Fruit fly (Drosophila melanogaster) whole organism, adult: ENCODE data around the gene CG31406.

Experiments used
- CG11617 ChIP-seq: fragments of 200-800 bp; sonication (Bioruptor generic); optimal IDR thresholded peaks from 2 replicates; lab custom pipeline; 2017; ENCODE audit warnings: mild to moderate bottlenecking, missing biosample characterization, missing genetic modification reagents, missing genetic modification characterization
- CG12768 ChIP-seq: fragments of 200-800 bp; sonication (Bioruptor generic); optimal IDR thresholded peaks from 2 replicates; lab custom pipeline; 2017; ENCODE audit warnings: missing biosample characterization, missing genetic modification characterization, mild to moderate bottlenecking, moderate library complexity, missing genetic modification reagents
- CG14711 ChIP-seq: fragments of 200-800 bp; sonication (Bioruptor generic); optimal IDR thresholded peaks from 2 replicates; lab custom pipeline; 2018; ENCODE audit warnings: missing biosample characterization, mild to moderate bottlenecking, missing genetic modification characterization, moderate library complexity
- CG1620 ChIP-seq: fragments of 200-800 bp; sonication (Bioruptor generic); optimal IDR thresholded peaks from 2 replicates; lab custom pipeline; 2016; ENCODE audit warnings: missing biosample characterization, missing genetic modification characterization
- CG33017 ChIP-seq: fragments of 200-800 bp; sonication (Bioruptor generic); optimal IDR thresholded peaks from 2 replicates; lab custom pipeline; 2018; ENCODE audit warnings: missing biosample characterization, mild to moderate bottlenecking, missing genetic modification characterization, moderate library complexity
- CG5204 ChIP-seq: fragments of 200-800 bp; sonication (Bioruptor generic); optimal IDR thresholded peaks from 2 replicates; lab custom pipeline; 2016; ENCODE audit warnings: missing biosample characterization, missing genetic modification characterization
- CG7045 ChIP-seq: fragments of 200-800 bp; sonication (Bioruptor generic); optimal IDR thresholded peaks from 2 replicates; lab custom pipeline; 2017; ENCODE audit warnings: missing biosample characterization, mild to moderate bottlenecking, missing genetic modification characterization
- CG7101 ChIP-seq: fragments of 200-800 bp; sonication (Bioruptor generic); optimal IDR thresholded peaks from 2 replicates; lab custom pipeline; 2018; ENCODE audit warnings: missing biosample characterization, mild to moderate bottlenecking, missing genetic modification characterization, moderate library complexity
- Clk ChIP-seq: fragments of 200-800 bp; sonication (Bioruptor generic); optimal IDR thresholded peaks from 2 replicates; lab custom pipeline; 2017; ENCODE audit warnings: missing biosample characterization, missing genetic modification characterization
- Crg-1 ChIP-seq: fragments of 200-800 bp; sonication (Bioruptor generic); optimal IDR thresholded peaks from 2 replicates; lab custom pipeline; 2016; ENCODE audit warnings: missing biosample characterization, missing genetic modification characterization
- Hr96 ChIP-seq: fragments of 200-800 bp; sonication (Bioruptor generic); optimal IDR thresholded peaks from 2 replicates; lab custom pipeline; 2016; ENCODE audit warnings: missing biosample characterization, missing genetic modification characterization
- Mnt ChIP-seq: fragments of 200-800 bp; sonication (Bioruptor generic); optimal IDR thresholded peaks from 2 replicates; lab custom pipeline; 2016; ENCODE audit warnings: missing biosample characterization, mild to moderate bottlenecking, missing genetic modification characterization
- bab1 ChIP-seq: fragments of 200-800 bp; sonication (Bioruptor generic); optimal IDR thresholded peaks from 3 replicates; lab custom pipeline; 2019; ENCODE audit warnings: missing biosample characterization, mild to moderate bottlenecking, missing genetic modification characterization, moderate library complexity
- cic ChIP-seq: fragments of 200-800 bp; sonication (Bioruptor generic); optimal IDR thresholded peaks from 2 replicates; lab custom pipeline; 2017; ENCODE audit warnings: missing biosample characterization, mild to moderate bottlenecking, missing genetic modification characterization, moderate library complexity
- cnc ChIP-seq, 2 experiments: fragments of >200 bp; optimal IDR thresholded peaks; 2 replicates each; lab custom pipeline; 2017
- kay ChIP-seq: fragments of 200-800 bp; sonication (Bioruptor generic); peaks from one replicate; lab custom pipeline; 2016; ENCODE audit warnings: missing biosample characterization, missing genetic modification characterization, borderline replicate concordance
- ovo ChIP-seq: fragments of 200-800 bp; sonication (Bioruptor generic); optimal IDR thresholded peaks from 2 replicates; lab custom pipeline; 2016; ENCODE audit warnings: missing biosample characterization, missing genetic modification characterization
- pad ChIP-seq: fragments of 200-800 bp; sonication (Bioruptor generic); optimal IDR thresholded peaks from 3 replicates; lab custom pipeline; 2017; ENCODE audit warnings: missing biosample characterization, missing genetic modification characterization, mild to moderate bottlenecking, moderate library complexity, missing genetic modification reagents
- tj ChIP-seq: fragments of 200-800 bp; sonication (Bioruptor generic); optimal IDR thresholded peaks from 3 replicates; lab custom pipeline; 2017; ENCODE audit warnings: missing biosample characterization, mild to moderate bottlenecking, missing genetic modification characterization, moderate library complexity
- toe ChIP-seq: fragments of 200-800 bp; sonication (Bioruptor generic); optimal IDR thresholded peaks from 2 replicates; lab custom pipeline; 2016; ENCODE audit warnings: missing biosample characterization, missing genetic modification characterization

Gene CG31406

DNA sequence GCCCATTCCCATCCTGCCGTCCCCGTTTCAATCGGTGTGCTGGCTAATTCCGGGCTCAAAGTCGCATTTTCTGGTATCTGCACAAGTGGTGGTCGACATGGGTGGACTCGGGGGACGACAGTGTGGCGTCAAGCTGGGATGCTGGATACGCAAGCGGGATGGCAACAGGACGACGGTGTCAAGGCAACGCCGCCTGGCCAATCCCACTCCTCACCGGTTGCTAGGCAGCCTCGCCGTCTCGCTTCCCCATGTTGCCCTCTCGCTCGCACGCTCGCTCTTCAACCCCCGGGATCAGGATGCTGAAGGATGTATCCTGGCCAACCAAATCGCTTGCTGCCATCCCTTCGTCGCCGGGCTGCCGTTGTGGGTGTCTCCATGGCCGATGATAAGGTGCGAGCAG lies 19.7 kb downstream of the CG31406 start:
- TF ChIP-seq cnc (optimal IDR thresholded peaks at IDR 0.05; lab: Kevin White, UChicago): no peak
- no peak for TF ChIP-seq CG5204
- no peak for TF ChIP-seq tj
- TF ChIP-seq CG1620: no peak
- no peak for TF ChIP-seq Hr96
- no peak for TF ChIP-seq cic (GFP tag; lab: Kevin White, UChicago)
- TF ChIP-seq CG11617 (GFP tag; lab: Kevin White, UChicago): no peak
- no peak for TF ChIP-seq toe
- no peak for TF ChIP-seq Crg-1 (GFP tag; lab: Kevin White, UChicago)
- TF ChIP-seq bab1 (GFP tag; lab: Kevin White, UChicago): no peak
- no peak for TF ChIP-seq ovo (GFP tag; lab: Kevin White, UChicago)
- TF ChIP-seq CG7045 (GFP tag; lab: Kevin White, UChicago): no peak
- no peak for TF ChIP-seq Mnt (GFP tag; lab: Kevin White, UChicago)
- TF ChIP-seq CG33017 (tag; lab: Kevin White, UChicago): no peak
- TF ChIP-seq kay (GFP tag; lab: Kevin White, UChicago): no peak
- TF ChIP-seq Clk (GFP tag; lab: Kevin White, UChicago): no peak
- TF ChIP-seq CG12768 (GFP tag; lab: Kevin White, UChicago): no peak
- no peak for TF ChIP-seq pad (GFP tag; lab: Kevin White, UChicago)
- TF ChIP-seq CG14711 (tag; lab: Kevin White, UChicago): no peak
- no peak for TF ChIP-seq CG7101

DNA sequence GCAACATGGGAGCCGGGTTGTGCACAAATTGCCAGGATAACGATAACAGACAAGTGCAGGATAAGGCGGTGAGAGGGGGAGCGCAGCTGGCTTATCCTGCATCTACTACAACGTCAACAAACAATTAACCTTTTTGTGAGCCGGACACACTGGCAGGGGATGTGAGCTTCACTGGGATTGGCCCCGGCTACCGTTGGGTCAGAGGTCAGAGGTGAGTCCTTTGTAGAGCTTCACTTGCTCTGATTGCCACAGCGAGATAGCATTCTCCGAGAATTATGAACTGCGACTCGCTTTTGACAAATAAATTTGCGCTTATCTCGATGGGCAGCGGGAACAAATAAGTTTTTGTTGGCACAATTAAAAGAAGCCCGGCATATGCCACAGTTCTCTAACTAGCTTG lies 21.2 kb downstream of the CG31406 start:
- TF ChIP-seq CG5204 (no peak), cic (GFP tag; lab: Kevin White, UChicago) (no peak), CG7101 (no peak), Clk (GFP tag; lab: Kevin White, UChicago) (no peak), ovo (GFP tag; lab: Kevin White, UChicago) (no peak), toe (no peak), Crg-1 (GFP tag; lab: Kevin White, UChicago) (no peak), CG7045 (GFP tag; lab: Kevin White, UChicago) (no peak)

- TF ChIP-seq CG14711 (tag; lab: Kevin White, UChicago): no peak
- no peak for TF ChIP-seq ovo (GFP tag; lab: Kevin White, UChicago)
- TF ChIP-seq Hr96: no peak
- TF ChIP-seq CG1620: no peak
Observed at dm6 chr3R:10370495-10370894, 21.9 kb downstream of the CG31406 start.

- TF ChIP-seq toe: no peak
- TF ChIP-seq CG5204: no peak
- TF ChIP-seq CG7101: peak; percentile 33
- peak; percentile 57 for TF ChIP-seq CG14711 (tag; lab: Kevin White, UChicago)
- peak; percentile 68 for TF ChIP-seq CG11617 (GFP tag; lab: Kevin White, UChicago)
- no peak for TF ChIP-seq CG12768 (GFP tag; lab: Kevin White, UChicago)
- no peak for TF ChIP-seq kay (GFP tag; lab: Kevin White, UChicago)
- TF ChIP-seq Hr96: peak; percentile 37
- TF ChIP-seq cic (GFP tag; lab: Kevin White, UChicago): peak; percentile 13
- peak; percentile 55 for TF ChIP-seq tj
- TF ChIP-seq ovo (GFP tag; lab: Kevin White, UChicago): peak; percentile 24
- peak; percentile 58 for TF ChIP-seq CG7045 (GFP tag; lab: Kevin White, UChicago)
- peak; percentile 56 for TF ChIP-seq pad (GFP tag; lab: Kevin White, UChicago)
- no peak for TF ChIP-seq Clk (GFP tag; lab: Kevin White, UChicago)
- TF ChIP-seq bab1 (GFP tag; lab: Kevin White, UChicago): peak; percentile 61
- no peak for TF ChIP-seq Crg-1 (GFP tag; lab: Kevin White, UChicago)
- TF ChIP-seq cnc (optimal IDR thresholded peaks at IDR 0.05; lab: Kevin White, UChicago): no peak
- TF ChIP-seq CG33017 (tag; lab: Kevin White, UChicago): peak; percentile 35
- no peak for TF ChIP-seq Mnt (GFP tag; lab: Kevin White, UChicago)
- TF ChIP-seq CG1620: peak; percentile 27
Observed at dm6 chr3R:10377849-10378248, 29.3 kb downstream of the CG31406 start, which contains the start of gene Rfx. Gene Rfx, minus strand, starts transcription at chr3R:10378068.

DNA sequence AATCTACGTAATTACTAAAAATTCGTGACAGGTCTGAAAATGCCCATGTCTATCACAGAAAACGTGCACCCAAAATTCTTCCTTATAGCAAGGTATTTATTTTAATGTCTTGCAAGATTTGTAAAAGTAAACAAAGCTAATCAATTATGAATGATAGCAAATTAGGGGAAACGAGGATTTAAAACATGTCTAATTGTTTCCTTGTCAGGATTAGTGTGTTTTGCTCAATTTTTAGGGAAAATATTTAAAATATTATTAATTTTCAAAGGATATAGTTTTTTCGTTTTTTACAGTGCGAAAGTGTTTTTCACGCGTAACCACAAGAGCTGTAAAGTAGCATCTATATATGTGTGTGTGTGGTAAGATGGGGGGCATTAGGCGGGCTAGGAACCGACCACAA lies 30.4 kb downstream of the CG31406 start:
- no peak for TF ChIP-seq CG33017 (tag; lab: Kevin White, UChicago)
- no peak for TF ChIP-seq Mnt (GFP tag; lab: Kevin White, UChicago)
- peak; percentile 75 for TF ChIP-seq kay (GFP tag; lab: Kevin White, UChicago)
- TF ChIP-seq Hr96: no peak
- no peak for TF ChIP-seq CG1620
- no peak for TF ChIP-seq pad (GFP tag; lab: Kevin White, UChicago)
- TF ChIP-seq CG14711 (tag; lab: Kevin White, UChicago): no peak

DNA sequence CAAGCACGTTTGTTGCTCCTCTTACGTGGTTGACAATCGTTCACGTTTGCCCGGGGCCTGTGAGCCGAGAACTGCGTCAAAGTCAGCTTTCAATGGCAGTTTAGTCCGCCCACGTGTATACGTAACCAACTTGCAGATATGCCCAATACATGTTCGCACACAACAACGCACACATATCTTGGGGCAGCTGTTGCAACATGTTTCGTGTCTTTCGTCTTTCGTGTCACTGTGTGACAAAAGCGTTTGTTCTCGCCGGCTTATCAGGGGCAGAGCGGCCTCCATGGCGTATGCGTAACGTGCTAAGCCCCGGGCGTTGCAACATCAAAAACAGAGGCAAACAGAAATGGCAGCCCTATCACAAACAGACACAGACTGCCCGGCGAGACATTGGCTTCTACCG lies 30.8 kb downstream of the CG31406 start:
- TF ChIP-seq Crg-1 (GFP tag; lab: Kevin White, UChicago) (no peak), ovo (GFP tag; lab: Kevin White, UChicago) (no peak), cnc (optimal IDR thresholded peaks at IDR 0.05; lab: Kevin White, UChicago) (no peak), Clk (GFP tag; lab: Kevin White, UChicago) (no peak), cic (GFP tag; lab: Kevin White, UChicago) (no peak), pad (GFP tag; lab: Kevin White, UChicago) (no peak), CG14711 (tag; lab: Kevin White, UChicago) (no peak), Hr96 (no peak)

DNA sequence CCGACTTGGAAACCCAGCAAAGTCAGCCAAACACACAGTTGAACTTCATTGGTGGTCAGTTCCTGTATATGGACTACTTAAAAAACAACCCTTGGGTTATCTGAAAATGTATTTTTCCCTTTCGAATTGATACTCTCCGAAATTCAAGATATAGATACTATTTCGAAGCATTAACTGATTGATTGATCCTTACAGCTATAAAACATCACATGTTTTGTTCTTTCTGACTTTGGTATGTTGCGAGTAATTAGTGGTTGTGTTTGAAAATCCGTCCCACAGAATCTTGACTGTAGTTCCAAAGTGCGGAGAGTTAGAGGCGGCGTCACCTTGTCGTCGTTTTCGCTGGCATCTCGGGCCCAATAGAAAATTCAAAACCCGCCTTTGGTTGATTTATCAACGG lies 31.5 kb downstream of the CG31406 start:
- TF ChIP-seq CG11617 (GFP tag; lab: Kevin White, UChicago) (peak; percentile 51), CG5204 (peak; percentile 40), CG7045 (GFP tag; lab: Kevin White, UChicago) (peak; percentile 44), Hr96 (peak; percentile 48), cnc (optimal IDR thresholded peaks at IDR 0.05; lab: Kevin White, UChicago) (no peak), pad (GFP tag; lab: Kevin White, UChicago) (peak; percentile 1), CG14711 (tag; lab: Kevin White, UChicago) (peak; percentile 28), bab1 (GFP tag; lab: Kevin White, UChicago) (no peak), tj (peak; percentile 33), kay (GFP tag; lab: Kevin White, UChicago) (peak; percentile 1), ovo (GFP tag; lab: Kevin White, UChicago) (no peak), CG7101 (peak; percentile 57), CG33017 (tag; lab: Kevin White, UChicago) (peak; percentile 27), CG12768 (GFP tag; lab: Kevin White, UChicago) (peak; percentile 75)
